Worm (Caenorhabditis elegans) whole organism, young adult: Measurements from ENCODE around the gene srp-2.
A peak's percentile ranks its signal among the peaks of the same experiment; 100 is the strongest.

ENCODE experiments used
- B0035.1 ChIP-seq: sonication (generic microtip); optimal IDR thresholded peaks from 2 replicates; lab custom pipeline; 2016; ENCODE audit warnings: missing genetic modification characterization, mild to moderate bottlenecking, missing compliant biosample characterization, missing genotype, missing genetic modification reagents
- F37B4.10 ChIP-seq: fragments of 200-800 bp; sonication (Bioruptor generic); IDR thresholded peaks from 2 replicates; pipeline ENCODE4 v1.3.6; 2022; ENCODE audit warnings: missing genetic modification characterization, missing compliant biosample characterization
- F39B2.1 ChIP-seq: fragments of 200-800 bp; sonication (Bioruptor generic); IDR thresholded peaks from 2 replicates; pipeline ENCODE4 v1.3.6; 2022; ENCODE audit warnings: missing genetic modification reagents, missing genetic modification characterization, missing compliant biosample characterization
- F49E8.2 ChIP-seq: sonication (generic microtip); optimal IDR thresholded peaks from 3 replicates; lab custom pipeline; 2017; ENCODE audit warnings: missing genetic modification characterization, mild to moderate bottlenecking, missing compliant biosample characterization, antibody characterized with exemption, moderate library complexity; ENCODE audit not compliant: insufficient read depth
- F57A8.1 ChIP-seq: fragments of 200-800 bp; sonication (Bioruptor generic); optimal IDR thresholded peaks from 2 replicates; lab custom pipeline; 2018; ENCODE audit warnings: mild to moderate bottlenecking, missing genetic modification characterization, moderate library complexity, missing compliant biosample characterization
- F57C9.4 ChIP-seq: sonication (generic microtip); optimal IDR thresholded peaks from 2 replicates; lab custom pipeline; 2017; ENCODE audit warnings: mild to moderate bottlenecking, missing genetic modification characterization, missing compliant biosample characterization
- K12H6.12 ChIP-seq: fragments of 200-800 bp; sonication (Bioruptor generic); optimal IDR thresholded peaks from 2 replicates; lab custom pipeline; 2018; ENCODE audit warnings: mild to moderate bottlenecking, missing genetic modification characterization, missing compliant biosample characterization
- Y53G8AR.9 ChIP-seq: fragments of 200-800 bp; sonication (Bioruptor generic); conservative IDR thresholded peaks from 2 replicates; pipeline ENCODE4 v1.3.6; 2022; ENCODE audit warnings: missing genetic modification reagents, missing genetic modification characterization, missing compliant biosample characterization
- Y56A3A.18 ChIP-seq: fragments of 200-800 bp; sonication (Bioruptor generic); IDR thresholded peaks from 2 replicates; pipeline ENCODE4 v1.3.6; 2022; ENCODE audit warnings: missing genetic modification reagents, missing genetic modification characterization, missing compliant biosample characterization
- Y67H2A.10 ChIP-seq: fragments of 200-800 bp; sonication (Bioruptor generic); conservative IDR thresholded peaks from 2 replicates; pipeline ENCODE4 v1.3.6; 2022; ENCODE audit warnings: missing genetic modification reagents, missing genetic modification characterization, missing compliant biosample characterization
- ZK185.1 ChIP-seq: sonication (generic microtip); optimal IDR thresholded peaks from 2 replicates; lab custom pipeline; 2016; ENCODE audit warnings: mild to moderate bottlenecking, missing genetic modification characterization, missing compliant biosample characterization; ENCODE audit not compliant: poor library complexity, severe bottlenecking
- akir-1 ChIP-seq: fragments of 200-800 bp; sonication (Bioruptor generic); optimal IDR thresholded peaks from 2 replicates; lab custom pipeline; 2018; ENCODE audit warnings: mild to moderate bottlenecking, missing genetic modification characterization, moderate library complexity, missing compliant biosample characterization
- aptf-3 ChIP-seq: fragments of 200-800 bp; sonication (Bioruptor generic); IDR thresholded peaks from 2 replicates; pipeline ENCODE4 v1.3.6; 2022; ENCODE audit warnings: missing genetic modification characterization, missing compliant biosample characterization
- atf-7 ChIP-seq: sonication (generic microtip); optimal IDR thresholded peaks from 2 replicates; lab custom pipeline; 2017; ENCODE audit warnings: mild to moderate bottlenecking, missing genetic modification characterization, missing compliant biosample characterization
- athp-1 ChIP-seq: sonication (generic microtip); optimal IDR thresholded peaks from 2 replicates; lab custom pipeline; 2017; ENCODE audit warnings: mild to moderate bottlenecking, missing genetic modification characterization, missing compliant biosample characterization
- attf-3 ChIP-seq: fragments of 200-800 bp; sonication (Bioruptor generic); conservative IDR thresholded peaks from 2 replicates; pipeline ENCODE4 v1.3.6; 2022; ENCODE audit warnings: missing genetic modification reagents, missing genetic modification characterization, missing compliant biosample characterization
- attf-5 ChIP-seq: fragments of 200-800 bp; sonication (Bioruptor generic); optimal IDR thresholded peaks from 2 replicates; lab custom pipeline; 2018; ENCODE audit warnings: mild to moderate bottlenecking, missing genetic modification characterization, missing compliant biosample characterization
- bed-1 ChIP-seq: fragments of 200-800 bp; sonication (Bioruptor generic); IDR thresholded peaks from 2 replicates; pipeline ENCODE4 v1.3.6; 2022; ENCODE audit warnings: missing genetic modification reagents, missing genetic modification characterization, missing compliant biosample characterization
- ccch-3 ChIP-seq: fragments of 200-800 bp; sonication (Bioruptor generic); optimal IDR thresholded peaks from 2 replicates; lab custom pipeline; 2018; ENCODE audit warnings: mild to moderate bottlenecking, missing genetic modification characterization, missing compliant biosample characterization
- ceh-91 ChIP-seq: fragments of 200-800 bp; sonication (Bioruptor generic); IDR thresholded peaks from 2 replicates; pipeline ENCODE4 v1.3.6; 2022; ENCODE audit warnings: missing genetic modification reagents, missing genetic modification characterization, missing compliant biosample characterization
- chd-7 ChIP-seq: sonication (generic microtip); optimal IDR thresholded peaks from 2 replicates; lab custom pipeline; 2016; ENCODE audit warnings: mild to moderate bottlenecking, missing genetic modification characterization, moderate library complexity, missing compliant biosample characterization
- ekl-4 ChIP-seq: fragments of 200-800 bp; sonication (Bioruptor generic); IDR thresholded peaks from 2 replicates; pipeline ENCODE4 v1.3.6; 2022; ENCODE audit warnings: missing genetic modification reagents, missing genetic modification characterization, missing compliant biosample characterization
- fkh-3 ChIP-seq: sonication (generic microtip); optimal IDR thresholded peaks from 2 replicates; lab custom pipeline; 2016; ENCODE audit warnings: mild to moderate bottlenecking, missing genetic modification characterization, missing compliant biosample characterization
- gei-17 ChIP-seq: fragments of 200-800 bp; sonication (Bioruptor generic); optimal IDR thresholded peaks from 2 replicates; lab custom pipeline; 2018; ENCODE audit warnings: mild to moderate bottlenecking, missing genetic modification characterization, missing compliant biosample characterization
- him-1 ChIP-seq: sonication (generic microtip); optimal IDR thresholded peaks from 2 replicates; lab custom pipeline; 2016; ENCODE audit warnings: missing genotype, missing genetic modification reagents, missing genetic modification characterization, missing compliant biosample characterization
- hlh-26 ChIP-seq: fragments of 200-800 bp; sonication (Bioruptor generic); conservative IDR thresholded peaks from 2 replicates; pipeline ENCODE4 v1.3.6; 2022; ENCODE audit warnings: missing genetic modification reagents, missing genetic modification characterization, missing compliant biosample characterization
- hmg-1.2 ChIP-seq: fragments of 200-800 bp; sonication (Bioruptor generic); IDR thresholded peaks from 2 replicates; pipeline ENCODE4 v1.3.6; 2022; ENCODE audit warnings: missing genetic modification reagents, missing genetic modification characterization, missing compliant biosample characterization
- lag-1 ChIP-seq: fragments of 200-800 bp; sonication (Bioruptor generic); IDR thresholded peaks from 2 replicates; pipeline ENCODE4 v1.3.6; 2022; ENCODE audit warnings: missing genetic modification reagents, missing genetic modification characterization, missing compliant biosample characterization
- lin-54 ChIP-seq: fragments of 200-800 bp; sonication (Bioruptor generic); optimal IDR thresholded peaks from 2 replicates; lab custom pipeline; 2018; ENCODE audit warnings: mild to moderate bottlenecking, missing genetic modification characterization, missing compliant biosample characterization
- madf-10 ChIP-seq: sonication (generic microtip); optimal IDR thresholded peaks from 2 replicates; lab custom pipeline; 2016; ENCODE audit warnings: mild to moderate bottlenecking, missing genetic modification characterization, missing compliant biosample characterization
- madf-6 ChIP-seq: fragments of 200-800 bp; sonication (Bioruptor generic); IDR thresholded peaks from 2 replicates; pipeline ENCODE4 v1.3.6; 2022; ENCODE audit warnings: missing genetic modification reagents, missing genetic modification characterization, missing compliant biosample characterization
- madf-8 ChIP-seq: fragments of 200-800 bp; sonication (Bioruptor generic); conservative IDR thresholded peaks from 2 replicates; pipeline ENCODE4 v1.3.6; 2022; ENCODE audit warnings: missing genetic modification reagents, missing genetic modification characterization, missing compliant biosample characterization
- nfyb-1 ChIP-seq: fragments of 200-800 bp; sonication (Bioruptor generic); IDR thresholded peaks from 2 replicates; pipeline ENCODE4 v1.3.6; 2022; ENCODE audit warnings: missing genetic modification reagents, missing genetic modification characterization, missing compliant biosample characterization
- nhr-27 ChIP-seq: fragments of 200-800 bp; sonication (Bioruptor generic); optimal IDR thresholded peaks from 2 replicates; lab custom pipeline; 2018; ENCODE audit warnings: mild to moderate bottlenecking, missing genetic modification characterization, moderate library complexity, missing compliant biosample characterization
- nhr-90 ChIP-seq: sonication (generic microtip); optimal IDR thresholded peaks from 2 replicates; lab custom pipeline; 2016; ENCODE audit warnings: missing genotype, mild to moderate bottlenecking, missing genetic modification characterization, missing compliant biosample characterization
- pha-4 ChIP-seq: fragments of 150-350 bp; sonication (generic microtip); optimal IDR thresholded peaks from 2 replicates; lab custom pipeline; 2014; ENCODE audit warnings: missing biosample characterization, missing genetic modification reagents, missing genetic modification characterization
- rec-8 ChIP-seq, 2 experiments: sonication (generic microtip); optimal IDR thresholded peaks; 2 replicates each; lab custom pipeline; 2016; ENCODE audit warnings: mild to moderate bottlenecking in 2 of 2, missing genetic modification characterization in 2 of 2, missing genetic modification reagents in 2 of 2, missing genotype in 2 of 2, missing biosample characterization in 1 of 2, missing compliant biosample characterization in 1 of 2, moderate library complexity in 1 of 2
- sdz-38 ChIP-seq: sonication (generic microtip); optimal IDR thresholded peaks from 2 replicates; lab custom pipeline; 2016; ENCODE audit warnings: missing genotype, missing genetic modification characterization, missing compliant biosample characterization
- snpc-4 ChIP-seq, 5 experiments: fragments of 150-350 bp in 1 of 5; sonication (generic microtip) in 4 of 5; optimal IDR thresholded peaks; 2 replicates each; lab custom pipeline; 2014 to 2018; ENCODE audit warnings: missing genetic modification characterization in 5 of 5, missing biosample characterization in 3 of 5, antibody characterized with exemption in 2 of 5, mild to moderate bottlenecking in 2 of 5, missing compliant biosample characterization in 2 of 5, missing genotype in 2 of 5, moderate library complexity in 2 of 5, missing genetic modification reagents in 1 of 5
- sptf-2 ChIP-seq: fragments of 200-800 bp; sonication (Bioruptor generic); optimal IDR thresholded peaks from 2 replicates; lab custom pipeline; 2018; ENCODE audit warnings: mild to moderate bottlenecking, missing genetic modification characterization, missing compliant biosample characterization
- tbx-9 ChIP-seq: sonication (generic microtip); optimal IDR thresholded peaks from 2 replicates; lab custom pipeline; 2016; ENCODE audit warnings: borderline replicate concordance, missing genetic modification characterization, inconsistent platforms, missing compliant biosample characterization
- tlf-1 ChIP-seq: fragments of 200-800 bp; sonication (Bioruptor generic); optimal IDR thresholded peaks from 2 replicates; lab custom pipeline; 2018; ENCODE audit warnings: mild to moderate bottlenecking, missing genetic modification characterization, missing compliant biosample characterization
- zfh-2 ChIP-seq: fragments of 200-800 bp; sonication (Bioruptor generic); conservative IDR thresholded peaks from 2 replicates; pipeline ENCODE4 v1.3.6; 2022; ENCODE audit warnings: missing genetic modification reagents, missing genetic modification characterization, missing compliant biosample characterization
- ztf-18 ChIP-seq: sonication (generic microtip); optimal IDR thresholded peaks from 2 replicates; lab custom pipeline; 2016; ENCODE audit warnings: missing genotype, mild to moderate bottlenecking, missing genetic modification characterization, missing compliant biosample characterization
- ztf-25 ChIP-seq: fragments of 200-800 bp; sonication (Bioruptor generic); IDR thresholded peaks from 2 replicates; pipeline ENCODE4 v1.3.6; 2022; ENCODE audit warnings: missing genetic modification reagents, missing genetic modification characterization, missing compliant biosample characterization
- ztf-28 ChIP-seq: fragments of 200-800 bp; sonication (Bioruptor generic); IDR thresholded peaks from 2 replicates; pipeline ENCODE4 v1.3.6; 2022; ENCODE audit warnings: missing genetic modification reagents, missing genetic modification characterization, missing compliant biosample characterization
- ztf-3 ChIP-seq: fragments of 200-800 bp; sonication (Bioruptor generic); optimal IDR thresholded peaks from 2 replicates; lab custom pipeline; 2018; ENCODE audit warnings: mild to moderate bottlenecking, missing genetic modification characterization, missing compliant biosample characterization
- ztf-6 ChIP-seq: fragments of 200-800 bp; sonication (Bioruptor generic); IDR thresholded peaks from 2 replicates; pipeline ENCODE4 v1.3.6; 2022; ENCODE audit warnings: missing genetic modification reagents, missing genetic modification characterization, missing compliant biosample characterization

Gene srp-2

ce11 chrV:723895-724352, 38.5 kb upstream of the srp-2 start, which contains the start of gene fbxb-72:
Gene fbxb-72 (minus strand): TSS chrV:723952.
- TF ChIP-seq ztf-28 (GFP tag; lab: Robert Waterston, UW) (no peak), him-1 (no peak), lin-54 (GFP tag; lab: Kevin White, UChicago) (no peak), rec-8 (tag; optimal IDR thresholded peaks at IDR 0.05; lab: Kevin White, UChicago) (no peak), Y56A3A.18 (GFP tag; lab: Robert Waterston, UW) (peak; percentile 81; the same call in 1 of the 2 replicates), Y67H2A.10 (no peak), ceh-91 (GFP tag; lab: Robert Waterston, UW) (no peak), F57A8.1 (GFP tag; lab: Kevin White, UChicago) (peak; percentile 41), hmg-1.2 (GFP tag; lab: Robert Waterston, UW) (peak; percentile 50), ekl-4 (GFP tag; lab: Robert Waterston, UW) (no peak), ztf-25 (GFP tag; lab: Robert Waterston, UW) (no peak), sptf-2 (GFP tag; lab: Kevin White, UChicago) (no peak), lag-1 (GFP tag; lab: Robert Waterston, UW) (no peak), B0035.1 (tag; lab: Kevin White, UChicago) (peak; percentile 71), zfh-2 (GFP tag; lab: Robert Waterston, UW) (no peak), fkh-3 (no peak), F37B4.10 (GFP tag; lab: Robert Waterston, UW) (no peak), athp-1 (peak; percentile 74), nfyb-1 (GFP tag; lab: Robert Waterston, UW) (peak; percentile 88), ztf-3 (GFP tag; lab: Kevin White, UChicago) (no peak), ccch-3 (GFP tag; lab: Kevin White, UChicago) (no peak), ZK185.1 (tag; lab: Kevin White, UChicago) (peak; percentile 95), pha-4 (tag; lab: Kevin White, UChicago) (peak; percentile 94), madf-10 (tag; lab: Kevin White, UChicago) (peak; percentile 66), madf-8 (no peak), F39B2.1 (GFP tag; lab: Robert Waterston, UW) (no peak), chd-7 (tag; lab: Kevin White, UChicago) (peak; percentile 77), gei-17 (GFP tag; lab: Kevin White, UChicago) (peak; percentile 38), attf-5 (GFP tag; lab: Kevin White, UChicago) (peak; percentile 29), hlh-26 (no peak), bed-1 (no peak), F57C9.4 (tag; lab: Kevin White, UChicago) (peak; percentile 85), madf-6 (no peak), nhr-90 (tag; lab: Kevin White, UChicago) (peak; percentile 11), ztf-6 (no peak), K12H6.12 (tag; lab: Kevin White, UChicago) (peak; percentile 53), aptf-3 (no peak), F49E8.2 (tag; lab: Kevin White, UChicago) (no peak), nhr-27 (tag; lab: Kevin White, UChicago) (peak; percentile 5), akir-1 (GFP tag; lab: Kevin White, UChicago) (peak; percentile 25), Y53G8AR.9 (GFP tag; lab: Robert Waterston, UW) (peak; percentile 94), atf-7 (tag; lab: Kevin White, UChicago) (peak; percentile 66), snpc-4 (GFP tag; optimal IDR thresholded peaks at IDR 0.05; lab: Kevin White, UChicago) (no peak), snpc-4 (tag; optimal IDR thresholded peaks at IDR 0.05; lab: Kevin White, UChicago) (peak in 3 of 4 experiments; percentile 1 to 41 (median 34)), sdz-38 (tag; lab: Kevin White, UChicago) (no peak), attf-3 (no peak), ztf-18 (no peak), tlf-1 (GFP tag; lab: Kevin White, UChicago) (peak; percentile 89), tbx-9 (tag; lab: Kevin White, UChicago) (no peak)
